Fruit fly (Drosophila melanogaster) whole organism, embryonic: Measurements from ENCODE around the gene CG14694.

Experiments
- B-H1 ChIP-seq: fragments of 200-800 bp; sonication (Bioruptor generic); IDR thresholded peaks from 3 replicates; pipeline ENCODE4 v1.3.6; 2022; ENCODE audit warnings: missing biosample characterization, missing genetic modification characterization
- CG10209 ChIP-seq: fragments of 200-800 bp; sonication (Bioruptor generic); optimal IDR thresholded peaks from 3 replicates; lab custom pipeline; 2017; ENCODE audit warnings: missing biosample characterization, mild to moderate bottlenecking, missing genetic modification characterization, missing genetic modification reagents
- CG11085 ChIP-seq: fragments of 200-800 bp; sonication (Bioruptor generic); IDR thresholded peaks from 2 replicates; pipeline ENCODE4 v1.3.6; 2022; ENCODE audit warnings: missing biosample characterization, missing genetic modification characterization
- CG11504 ChIP-seq: fragments of 200-800 bp; sonication (Bioruptor generic); optimal IDR thresholded peaks from 3 replicates; lab custom pipeline; 2019; ENCODE audit warnings: missing biosample characterization, mild to moderate bottlenecking, missing genetic modification characterization, moderate library complexity
- CG12155 ChIP-seq: fragments of 200-800 bp; sonication (Bioruptor generic); optimal IDR thresholded peaks from 3 replicates; lab custom pipeline; 2016; ENCODE audit warnings: missing biosample characterization, missing genetic modification characterization
- CG12219 ChIP-seq: fragments of 200-800 bp; sonication (Bioruptor generic); optimal IDR thresholded peaks from 3 replicates; lab custom pipeline; 2018; ENCODE audit warnings: missing biosample characterization, mild to moderate bottlenecking, missing genetic modification characterization
- CG12236 ChIP-seq: fragments of 200-800 bp; sonication (Bioruptor generic); optimal IDR thresholded peaks from 2 replicates; lab custom pipeline; 2016; ENCODE audit warnings: missing biosample characterization, missing genetic modification characterization
- CG13287 ChIP-seq: fragments of 200-800 bp; sonication (Bioruptor generic); IDR thresholded peaks from 2 replicates; pipeline ENCODE4 v1.3.6; 2022; ENCODE audit warnings: missing biosample characterization, missing genetic modification characterization; ENCODE audit not compliant: partially characterized antibody
- CG17802 ChIP-seq: fragments of 200-800 bp; sonication (Bioruptor generic); optimal IDR thresholded peaks from 2 replicates; lab custom pipeline; 2018; ENCODE audit warnings: missing biosample characterization, mild to moderate bottlenecking, missing genetic modification characterization, moderate library complexity
- CG1832 ChIP-seq: fragments of 200-800 bp; sonication (Bioruptor generic); optimal IDR thresholded peaks from 2 replicates; lab custom pipeline; 2017; ENCODE audit warnings: missing biosample characterization, mild to moderate bottlenecking, missing genetic modification characterization, inconsistent platforms
- CG2199 ChIP-seq: fragments of 200-800 bp; sonication (Bioruptor generic); IDR thresholded peaks from 3 replicates; pipeline ENCODE4 v1.3.6; 2022; ENCODE audit warnings: missing biosample characterization, missing genetic modification characterization
- CG3163 ChIP-seq: fragments of 200-800 bp; sonication (Bioruptor generic); optimal IDR thresholded peaks from 3 replicates; lab custom pipeline; 2016; ENCODE audit warnings: missing biosample characterization, missing genetic modification characterization
- CG32772 ChIP-seq: fragments of 200-800 bp; sonication (Bioruptor generic); IDR thresholded peaks from 2 replicates; pipeline ENCODE4 v1.3.6; 2022; ENCODE audit warnings: missing biosample characterization, missing genetic modification characterization
- CG4328 ChIP-seq: fragments of 200-800 bp; sonication (Bioruptor generic); optimal IDR thresholded peaks from 3 replicates; lab custom pipeline; 2017; ENCODE audit warnings: missing biosample characterization, missing genetic modification reagents, missing genetic modification characterization
- CG5953 ChIP-seq: fragments of 200-800 bp; sonication (Bioruptor generic); IDR thresholded peaks from 2 replicates; pipeline ENCODE4 v1.3.6; 2022; ENCODE audit warnings: missing biosample characterization, missing genetic modification characterization
- CG7987 ChIP-seq: fragments of 200-800 bp; sonication (Bioruptor generic); optimal IDR thresholded peaks from 2 replicates; lab custom pipeline; 2018; ENCODE audit warnings: missing biosample characterization, mild to moderate bottlenecking, missing genetic modification characterization, moderate library complexity
- CG9876 ChIP-seq: fragments of 200-800 bp; sonication (Bioruptor generic); optimal IDR thresholded peaks from 2 replicates; lab custom pipeline; 2016; ENCODE audit warnings: missing biosample characterization, missing genetic modification characterization
- D ChIP-seq, 2 experiments: fragments of 200-800 bp in 1 of 2; fragments of >200 bp in 1 of 2; sonication (Bioruptor generic) in 1 of 2; optimal IDR thresholded peaks; 2 replicates in 1 of 2; 3 replicates in 1 of 2; lab custom pipeline; 2017; ENCODE audit warnings: mild to moderate bottlenecking in 1 of 2, missing biosample characterization in 1 of 2, missing genetic modification characterization in 1 of 2, missing genetic modification reagents in 1 of 2
- D19A ChIP-seq: fragments of 200-800 bp; optimal IDR thresholded peaks from 3 replicates; lab custom pipeline; 2019; ENCODE audit warnings: missing biosample characterization, mild to moderate bottlenecking, missing genetic modification characterization, moderate library complexity
- Dbx ChIP-seq: fragments of 200-800 bp; sonication (Bioruptor generic); IDR thresholded peaks from 3 replicates; pipeline ENCODE4 v1.3.6; 2022; ENCODE audit warnings: missing biosample characterization, missing genetic modification characterization
- Doc2 ChIP-seq: fragments of 200-800 bp; sonication (Bioruptor generic); IDR thresholded peaks from 2 replicates; pipeline ENCODE4 v1.3.6; 2022; ENCODE audit warnings: missing biosample characterization, missing genetic modification characterization
- Lim3 ChIP-seq: fragments of 200-800 bp; sonication (Bioruptor generic); IDR thresholded peaks from 2 replicates; pipeline ENCODE4 v1.3.6; 2022; ENCODE audit warnings: missing biosample characterization, missing genetic modification characterization
- MESR4 ChIP-seq: fragments of 200-800 bp; sonication (Bioruptor generic); optimal IDR thresholded peaks from 2 replicates; lab custom pipeline; 2018; ENCODE audit warnings: missing biosample characterization, mild to moderate bottlenecking, missing genetic modification characterization, moderate library complexity
- NC2β ChIP-seq: fragments of 200-800 bp; sonication (Bioruptor generic); optimal IDR thresholded peaks from 2 replicates; lab custom pipeline; 2016; ENCODE audit warnings: missing biosample characterization, missing genetic modification characterization
- Nf-YA ChIP-seq: fragments of 200-800 bp; sonication (Bioruptor generic); IDR thresholded peaks from 2 replicates; pipeline ENCODE4 v1.3.6; 2022; ENCODE audit warnings: missing biosample characterization, missing genetic modification characterization
- Ravus ChIP-seq: fragments of 200-800 bp; sonication (Bioruptor generic); IDR thresholded peaks from 2 replicates; pipeline ENCODE4 v1.3.6; 2022; ENCODE audit warnings: missing biosample characterization, missing genetic modification characterization
- Six4 ChIP-seq: fragments of 200-800 bp; sonication (Bioruptor generic); optimal IDR thresholded peaks from 2 replicates; lab custom pipeline; 2016; ENCODE audit warnings: missing biosample characterization, missing genetic modification characterization
- Spps ChIP-seq: fragments of 200-800 bp; sonication (Bioruptor generic); optimal IDR thresholded peaks from 2 replicates; lab custom pipeline; 2018; ENCODE audit warnings: missing biosample characterization, mild to moderate bottlenecking, missing genetic modification characterization
- Ssrp ChIP-seq: fragments of 200-800 bp; sonication (Bioruptor generic); optimal IDR thresholded peaks from 2 replicates; lab custom pipeline; 2018; ENCODE audit warnings: missing biosample characterization, mild to moderate bottlenecking, missing genetic modification characterization, moderate library complexity
- ash1 ChIP-seq: fragments of 200-800 bp; sonication (Bioruptor generic); optimal IDR thresholded peaks from 2 replicates; lab custom pipeline; 2018; ENCODE audit warnings: missing biosample characterization, mild to moderate bottlenecking, missing genetic modification characterization
- chm ChIP-seq: fragments of 200-800 bp; sonication (Bioruptor generic); IDR thresholded peaks from 2 replicates; pipeline ENCODE4 v1.3.6; 2022; ENCODE audit warnings: missing biosample characterization, missing genetic modification characterization
- corto ChIP-seq: fragments of 200-800 bp; sonication (Bioruptor generic); optimal IDR thresholded peaks from 2 replicates; lab custom pipeline; 2016; ENCODE audit warnings: missing biosample characterization, mild to moderate bottlenecking, missing genetic modification characterization, moderate library complexity
- croc ChIP-seq: fragments of 200-800 bp; sonication (Bioruptor generic); conservative IDR thresholded peaks from 3 replicates; pipeline ENCODE4 v1.3.6; 2022; ENCODE audit warnings: missing biosample characterization, missing genetic modification characterization
- exex ChIP-seq: fragments of 200-800 bp; sonication (Bioruptor generic); optimal IDR thresholded peaks from 4 replicates; lab custom pipeline; 2018; ENCODE audit warnings: missing biosample characterization, mild to moderate bottlenecking, missing genetic modification characterization, moderate library complexity
- hkb ChIP-seq, 2 experiments: fragments of 200-800 bp in 1 of 2; fragments of >200 bp in 1 of 2; sonication (Bioruptor generic) in 1 of 2; IDR thresholded peaks in 1 of 2; optimal IDR thresholded peaks in 1 of 2; 2 replicates each; pipeline versions ENCODE4 v1.3.6 to Lab custom; 2017 to 2022; ENCODE audit warnings: missing biosample characterization in 1 of 2, missing genetic modification characterization in 1 of 2
- klu ChIP-seq: fragments of 200-800 bp; sonication (Bioruptor generic); IDR thresholded peaks from 2 replicates; pipeline ENCODE4 v1.3.6; 2022; ENCODE audit warnings: missing biosample characterization, missing genetic modification characterization
- lilli ChIP-seq: fragments of 200-800 bp; sonication (Bioruptor generic); optimal IDR thresholded peaks from 3 replicates; lab custom pipeline; 2016; ENCODE audit warnings: missing biosample characterization, missing genetic modification characterization
- lola ChIP-seq, 3 experiments: fragments of >200 bp in 2 of 3; fragments of 200-800 bp in 1 of 3; sonication (Bioruptor generic) in 1 of 3; optimal IDR thresholded peaks; 2 replicates each; lab custom pipeline; 2017 to 2019; ENCODE audit warnings: missing biosample characterization in 3 of 3, missing genetic modification characterization in 3 of 3, mild to moderate bottlenecking in 1 of 3, moderate library complexity in 1 of 3
- mam ChIP-seq: fragments of 200-800 bp; sonication (Bioruptor generic); optimal IDR thresholded peaks from 3 replicates; lab custom pipeline; 2016; ENCODE audit warnings: missing biosample characterization, missing genetic modification characterization
- odd ChIP-seq: fragments of 200-800 bp; sonication (Bioruptor generic); optimal IDR thresholded peaks from 2 replicates; lab custom pipeline; 2017; ENCODE audit warnings: missing biosample characterization, mild to moderate bottlenecking, missing genetic modification characterization
- p53 ChIP-seq: fragments of 200-800 bp; sonication (Bioruptor generic); optimal IDR thresholded peaks from 2 replicates; lab custom pipeline; 2016; ENCODE audit warnings: missing biosample characterization, missing genetic modification characterization
- pros ChIP-seq: fragments of 200-800 bp; sonication (Bioruptor generic); optimal IDR thresholded peaks from 3 replicates; lab custom pipeline; 2019; ENCODE audit warnings: missing biosample characterization, mild to moderate bottlenecking, missing genetic modification characterization, moderate library complexity
- sens-2 ChIP-seq: fragments of 200-800 bp; sonication (Bioruptor generic); IDR thresholded peaks from 2 replicates; pipeline ENCODE4 v1.3.6; 2022; ENCODE audit warnings: missing biosample characterization, missing genetic modification characterization
- tgo ChIP-seq: fragments of 200-800 bp; sonication (Bioruptor generic); IDR thresholded peaks from 3 replicates; pipeline ENCODE4 v1.3.6; 2022; ENCODE audit warnings: missing biosample characterization, missing genetic modification characterization
- ttk ChIP-seq: fragments of 200-800 bp; sonication (Bioruptor generic); IDR thresholded peaks from 2 replicates; pipeline ENCODE4 v2.1.2; 2022; ENCODE audit warnings: missing biosample characterization, missing genetic modification characterization
- tup ChIP-seq: fragments of 200-800 bp; sonication (Bioruptor generic); optimal IDR thresholded peaks from 2 replicates; lab custom pipeline; 2016; ENCODE audit warnings: missing biosample characterization, mild to moderate bottlenecking, missing genetic modification characterization, moderate library complexity
- unc-4 ChIP-seq: fragments of 200-800 bp; sonication (Bioruptor generic); IDR thresholded peaks from 2 replicates; pipeline ENCODE4 v1.3.6; 2022; ENCODE audit warnings: missing biosample characterization, missing genetic modification characterization; ENCODE audit not compliant: partially characterized antibody
- vvl ChIP-seq: fragments of 200-800 bp; sonication (Bioruptor generic); IDR thresholded peaks from 2 replicates; pipeline ENCODE4 v1.3.6; 2022; ENCODE audit warnings: missing biosample characterization, missing genetic modification characterization
- zen2 ChIP-seq: fragments of 200-800 bp; sonication (Bioruptor generic); IDR thresholded peaks from 3 replicates; pipeline ENCODE4 v1.3.6; 2022; ENCODE audit warnings: missing biosample characterization, missing genetic modification characterization; ENCODE audit not compliant: partially characterized antibody

The CG14694 gene

dm6 chr3R:10868427-10868962, 8.9 kb upstream of the CG14694 start, which contains the start of the genes SelR and Tsp86D (continued):
- TF ChIP-seq unc-4 (GFP tag; lab: Robert Waterston, UW) (peak; percentile 66), CG9876 (no peak), Six4 (GFP tag; lab: Kevin White, UChicago) (no peak), croc (GFP tag; lab: Robert Waterston, UW) (no peak), Spps (tag; lab: Kevin White, UChicago) (no peak), lola (GFP tag; optimal IDR thresholded peaks at IDR 0.05; lab: Kevin White, UChicago) (no peak), klu (GFP tag; lab: Robert Waterston, UW) (no peak), CG10209 (GFP tag; lab: Kevin White, UChicago) (no peak), CG32772 (GFP tag; lab: Robert Waterston, UW) (no peak), zen2 (GFP tag; lab: Robert Waterston, UW) (no peak; the same call in 2 of the 3 replicates), Ravus (no peak), D (optimal IDR thresholded peaks at IDR 0.05; lab: Kevin White, UChicago) (no peak), D (GFP tag; optimal IDR thresholded peaks at IDR 0.05; lab: Kevin White, UChicago) (no peak), CG17802 (tag; lab: Kevin White, UChicago) (no peak), CG11504 (tag; lab: Kevin White, UChicago) (peak; percentile 57), mam (GFP tag; lab: Kevin White, UChicago) (no peak), corto (GFP tag; lab: Kevin White, UChicago) (no peak), CG12155 (GFP tag; lab: Kevin White, UChicago) (no peak), CG2199 (GFP tag; lab: Robert Waterston, UW) (no peak), hkb (optimal IDR thresholded peaks at IDR 0.05; lab: Kevin White, UChicago) (peak; percentile 61), hkb (GFP tag; IDR thresholded peaks at IDR 0.05; lab: Robert Waterston, UW) (no peak), CG5953 (GFP tag; lab: Robert Waterston, UW) (no peak), CG11085 (GFP tag; lab: Robert Waterston, UW) (no peak), MESR4 (peak; percentile 87), chm (no peak), vvl (GFP tag; lab: Robert Waterston, UW) (peak; percentile 33), ash1 (GFP tag; lab: Kevin White, UChicago) (no peak), p53 (peak; percentile 57), Dbx (GFP tag; lab: Robert Waterston, UW) (peak; percentile 28; the same call in 2 of the 3 replicates), CG12219 (peak; percentile 37), NC2β (GFP tag; lab: Kevin White, UChicago) (peak; percentile 31), Ssrp (no peak), lilli (peak; percentile 10), CG4328 (GFP tag; lab: Kevin White, UChicago) (peak; percentile 65), Nf-YA (GFP tag; lab: Robert Waterston, UW) (0 out of 2 replicates have a peak, but pooled peaks have one; percentile 11), tgo (GFP tag; lab: Robert Waterston, UW) (no peak), B-H1 (GFP tag; lab: Robert Waterston, UW) (no peak), sens-2 (GFP tag; lab: Robert Waterston, UW) (no peak), Doc2 (no peak), D19A (tag; lab: Kevin White, UChicago) (peak; percentile 12), CG13287 (peak; percentile 81), exex (peak; percentile 72), CG1832 (GFP tag; lab: Kevin White, UChicago) (no peak), CG7987 (GFP tag; lab: Kevin White, UChicago) (peak; percentile 64), tup (GFP tag; lab: Kevin White, UChicago) (no peak), odd (peak; percentile 35), ttk (GFP tag; lab: Robert Waterston, UW) (0 out of 2 replicates have a peak, but pooled peaks have one; percentile 17), pros (GFP tag; lab: Kevin White, UChicago) (no peak), CG12236 (no peak), Lim3 (GFP tag; lab: Robert Waterston, UW) (no peak), CG3163 (GFP tag; lab: Kevin White, UChicago) (no peak)
